Fruit fly (Drosophila melanogaster) whole organism, wandering third instar larva: ENCODE measurements around the gene CG7069.

Experiments
- Abd-B ChIP-seq: fragments of >200 bp; optimal IDR thresholded peaks from 2 replicates; lab custom pipeline; 2017; ENCODE audit warnings: missing biosample characterization, missing genetic modification characterization
- CG32264 ChIP-seq: fragments of 200-800 bp; sonication (Bioruptor generic); optimal IDR thresholded peaks from 2 replicates; lab custom pipeline; 2016; ENCODE audit warnings: missing biosample characterization, missing genetic modification characterization
- CG9705 ChIP-seq: fragments of 200-800 bp; sonication (Bioruptor generic); optimal IDR thresholded peaks from 2 replicates; lab custom pipeline; 2018; ENCODE audit warnings: missing biosample characterization, mild to moderate bottlenecking, missing genetic modification characterization
- CrebA ChIP-seq: fragments of 200-800 bp; sonication (Bioruptor generic); optimal IDR thresholded peaks from 2 replicates; lab custom pipeline; 2016; ENCODE audit warnings: missing biosample characterization, mild to moderate bottlenecking, missing genetic modification characterization, borderline replicate concordance
- Dfd ChIP-seq: fragments of >200 bp; optimal IDR thresholded peaks from 2 replicates; lab custom pipeline; 2017; ENCODE audit warnings: missing biosample characterization, missing genetic modification characterization
- Dif ChIP-seq: fragments of 200-275, 200-300 bp; sonication (Bioruptor generic); optimal IDR thresholded peaks from 2 replicates; lab custom pipeline; 2018; ENCODE audit warnings: missing biosample characterization, missing genetic modification characterization; ENCODE audit not compliant: partially characterized antibody
- GATAd ChIP-seq: sonication (Bioruptor generic); optimal IDR thresholded peaks from 2 replicates; lab custom pipeline; 2016; ENCODE audit warnings: missing biosample characterization, missing genetic modification characterization
- HLH106 ChIP-seq: fragments of 200-800 bp; optimal IDR thresholded peaks from 3 replicates; lab custom pipeline; 2019; ENCODE audit warnings: missing biosample characterization, mild to moderate bottlenecking, missing genetic modification characterization, moderate library complexity
- Hnf4 ChIP-seq: fragments of 200-800 bp; sonication (Bioruptor generic); optimal IDR thresholded peaks from 2 replicates; lab custom pipeline; 2016; ENCODE audit warnings: missing biosample characterization, mild to moderate bottlenecking, missing genetic modification characterization
- Hr78 ChIP-seq: fragments of >200 bp; optimal IDR thresholded peaks from 2 replicates; lab custom pipeline; 2017; ENCODE audit warnings: missing biosample characterization, missing genetic modification characterization
- OdsH ChIP-seq: fragments of 200-800 bp; sonication (Bioruptor generic); optimal IDR thresholded peaks from 2 replicates; lab custom pipeline; 2016; ENCODE audit warnings: missing biosample characterization, mild to moderate bottlenecking, missing genetic modification characterization
- Rel ChIP-seq, 2 experiments: fragments of 200-800 bp; sonication (Bioruptor generic) in 1 of 2; optimal IDR thresholded peaks; 2 replicates in 1 of 2; 3 replicates in 1 of 2; lab custom pipeline; 2016 to 2019; ENCODE audit warnings: mild to moderate bottlenecking in 2 of 2, missing biosample characterization in 2 of 2, missing genetic modification characterization in 2 of 2, moderate library complexity in 1 of 2
- Sp1 ChIP-seq: fragments of 200-800 bp; sonication (Bioruptor generic); optimal IDR thresholded peaks from 3 replicates; lab custom pipeline; 2019; ENCODE audit warnings: missing biosample characterization, mild to moderate bottlenecking, missing genetic modification characterization, moderate library complexity
- Vsx2 ChIP-seq: fragments of 200-300, 225-300 bp; sonication (Bioruptor generic); optimal IDR thresholded peaks from 2 replicates; lab custom pipeline; 2018; ENCODE audit warnings: missing biosample characterization, missing genetic modification characterization; ENCODE audit not compliant: partially characterized antibody
- brk ChIP-seq: fragments of 200-800 bp; sonication (Bioruptor generic); optimal IDR thresholded peaks from 2 replicates; lab custom pipeline; 2016; ENCODE audit warnings: missing biosample characterization, mild to moderate bottlenecking, missing genetic modification characterization
- dl ChIP-seq, 2 experiments: fragments of 175-275, 200-275 bp in 1 of 2; fragments of 200-275 bp in 1 of 2; sonication (Bioruptor generic); optimal IDR thresholded peaks; lab custom pipeline; 2018; ENCODE audit warnings: mild to moderate bottlenecking in 2 of 2, missing biosample characterization in 2 of 2, missing genetic modification characterization in 2 of 2, moderate library complexity in 2 of 2; ENCODE audit not compliant: partially characterized antibody in 2 of 2, insufficient read depth in 1 of 2
- dmrt93B ChIP-seq: fragments of 200-800 bp; sonication (Bioruptor generic); optimal IDR thresholded peaks from 2 replicates; lab custom pipeline; 2018; ENCODE audit warnings: missing biosample characterization, mild to moderate bottlenecking, missing genetic modification characterization
- ey ChIP-seq: fragments of 200-800 bp; sonication (Bioruptor generic); optimal IDR thresholded peaks from 2 replicates; lab custom pipeline; 2016; ENCODE audit warnings: missing biosample characterization, missing genetic modification characterization
- foxo ChIP-seq, 2 experiments: fragments of 200-800 bp; sonication (Bioruptor generic); optimal IDR thresholded peaks; 2 replicates in 1 of 2; 3 replicates in 1 of 2; lab custom pipeline; 2016 to 2017; ENCODE audit warnings: missing biosample characterization in 2 of 2, missing genetic modification characterization in 2 of 2
- fru ChIP-seq: fragments of 200-800 bp; sonication (Bioruptor generic); optimal IDR thresholded peaks from 3 replicates; lab custom pipeline; 2016; ENCODE audit warnings: missing biosample characterization, mild to moderate bottlenecking, missing genetic modification characterization
- h ChIP-seq: fragments of 200-800 bp; sonication (Bioruptor generic); optimal IDR thresholded peaks from 3 replicates; lab custom pipeline; 2016; ENCODE audit warnings: missing biosample characterization, mild to moderate bottlenecking, missing genetic modification characterization
- pan ChIP-seq: fragments of >200 bp; optimal IDR thresholded peaks from 2 replicates; lab custom pipeline; 2017
- psq ChIP-seq: fragments of 200-800 bp; sonication (Bioruptor generic); optimal IDR thresholded peaks from 3 replicates; lab custom pipeline; 2017; ENCODE audit warnings: missing biosample characterization, mild to moderate bottlenecking, missing genetic modification characterization, moderate library complexity
- rgr ChIP-seq: fragments of 200-800 bp; sonication (Bioruptor generic); optimal IDR thresholded peaks from 3 replicates; lab custom pipeline; 2016; ENCODE audit warnings: missing biosample characterization, mild to moderate bottlenecking, missing genetic modification characterization
- sage ChIP-seq: fragments of 200-800 bp; sonication (Bioruptor generic); optimal IDR thresholded peaks from 2 replicates; lab custom pipeline; 2016; ENCODE audit warnings: missing biosample characterization, mild to moderate bottlenecking, missing genetic modification characterization
- sv ChIP-seq: fragments of 200-800 bp; sonication (Bioruptor generic); optimal IDR thresholded peaks from 3 replicates; lab custom pipeline; 2016; ENCODE audit warnings: missing biosample characterization, missing genetic modification characterization
- woc ChIP-seq: sonication (Bioruptor generic); optimal IDR thresholded peaks from 2 replicates; lab custom pipeline; 2016; ENCODE audit warnings: missing biosample characterization, mild to moderate bottlenecking, missing genetic modification characterization

The CG7069 gene

dm6 chr3R:22372535-22372934 lies at the start of gene CG7069:
Gene CG7069 (plus strand): TSS chr3R:22372835.
- TF ChIP-seq sage (GFP tag; lab: Kevin White, UChicago) (no peak), psq (GFP tag; lab: Kevin White, UChicago) (no peak)

DNA sequence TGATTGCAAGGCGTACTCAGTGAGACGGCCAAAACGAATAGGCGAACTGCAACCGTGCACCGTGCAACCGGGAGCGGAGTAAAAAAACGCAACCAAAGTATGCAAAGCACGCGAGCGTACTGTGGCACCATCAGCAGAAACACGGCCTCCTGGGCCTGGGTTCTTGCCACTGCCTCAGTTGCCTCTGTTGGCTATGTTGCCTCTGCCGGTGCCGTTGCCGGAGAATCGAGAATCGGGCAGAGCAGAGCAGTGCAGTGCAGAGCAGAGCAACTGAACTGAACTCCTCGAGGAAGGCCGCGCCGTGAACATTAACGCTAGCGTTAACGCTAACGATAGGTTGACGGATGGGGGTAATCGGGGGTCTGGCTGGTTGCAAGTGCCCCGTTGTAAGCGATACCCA lies 48.6 kb upstream of the CG7069 start, which contains the start of gene CG34377:
Gene CG34377 (minus strand): TSS at position 101 of the 400 bp plus-strand sequence.
- TF ChIP-seq CG9705, result no peak
- TF ChIP-seq OdsH, result no peak
- no peak for TF ChIP-seq ey (GFP tag; lab: Kevin White, UChicago)
- TF ChIP-seq dl (GFP tag; optimal IDR thresholded peaks at IDR 0.05; lab: Kevin White, UChicago; ENCODE audit: insufficient read depth in 1 of 2, partially characterized antibody in 2 of 2), result no peak
- TF ChIP-seq, all 38 proteins: peak for 0

- TF ChIP-seq rgr (GFP tag; lab: Kevin White, UChicago) (peak; percentile 19), woc (GFP tag; lab: Kevin White, UChicago) (no peak), dmrt93B (GFP tag; lab: Kevin White, UChicago) (peak; percentile 15), foxo (GFP tag; optimal IDR thresholded peaks at IDR 0.05; lab: Kevin White, UChicago) (peak in 1 of 2 experiments; percentile 35), HLH106 (tag; lab: Kevin White, UChicago) (peak; percentile 44), CrebA (no peak), Abd-B (GFP tag; lab: Kevin White, UChicago) (no peak), Hr78 (GFP tag; lab: Kevin White, UChicago) (no peak), h (GFP tag; lab: Kevin White, UChicago) (peak; percentile 20), Dif (GFP tag; lab: Kevin White, UChicago) (no peak), Sp1 (GFP tag; lab: Kevin White, UChicago) (peak; percentile 22), CG32264 (GFP tag; lab: Kevin White, UChicago) (no peak), sage (GFP tag; lab: Kevin White, UChicago) (no peak), Vsx2 (GFP tag; lab: Kevin White, UChicago) (no peak), psq (GFP tag; lab: Kevin White, UChicago) (peak; percentile 42), Dfd (GFP tag; lab: Kevin White, UChicago) (no peak), brk (GFP tag; lab: Kevin White, UChicago) (no peak), fru (GFP tag; lab: Kevin White, UChicago) (peak; percentile 12)
Observed at dm6 chr3R:22324736-22325135, 47.9 kb upstream of the CG7069 start.

DNA sequence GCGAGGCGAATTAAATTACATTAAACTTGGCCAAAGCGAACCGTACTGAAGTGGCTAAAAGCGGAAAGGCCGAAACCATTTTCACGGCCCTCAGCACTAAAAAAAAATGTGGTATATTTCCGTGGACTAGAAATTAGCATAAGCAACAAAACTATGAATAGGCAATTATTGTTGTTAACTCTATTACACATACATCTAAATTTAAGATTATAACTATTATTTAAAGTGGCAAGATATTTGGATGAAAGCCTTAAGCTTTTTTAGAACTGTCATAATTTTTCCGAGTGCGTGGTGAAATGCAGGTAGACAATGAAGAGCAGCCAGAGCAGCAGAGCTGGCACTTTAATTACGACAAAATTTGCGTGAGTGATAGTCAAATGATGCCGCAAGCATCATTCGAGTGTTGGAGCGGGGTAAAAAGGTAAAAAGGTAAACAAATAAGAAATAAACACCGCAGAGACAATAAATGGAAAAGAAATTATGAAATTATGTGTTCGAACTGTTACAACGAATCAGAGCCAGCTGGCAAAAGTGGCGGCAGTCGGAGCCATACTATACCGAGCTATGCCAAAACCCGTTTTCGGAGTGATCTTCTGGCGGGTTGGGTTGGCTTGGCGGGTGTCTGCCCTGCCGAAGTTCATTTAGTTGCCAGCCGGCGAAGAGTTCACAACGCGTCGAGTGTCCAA lies 43.8 kb upstream of the CG7069 start, which contains the start of gene CG7080:
Gene CG7080 (plus strand): TSS at position 636 of the 686 bp plus-strand sequence.
- TF ChIP-seq foxo (GFP tag; optimal IDR thresholded peaks at IDR 0.05; lab: Kevin White, UChicago) (no peak), rgr (GFP tag; lab: Kevin White, UChicago) (no peak), h (GFP tag; lab: Kevin White, UChicago) (peak; percentile 1)

DNA sequence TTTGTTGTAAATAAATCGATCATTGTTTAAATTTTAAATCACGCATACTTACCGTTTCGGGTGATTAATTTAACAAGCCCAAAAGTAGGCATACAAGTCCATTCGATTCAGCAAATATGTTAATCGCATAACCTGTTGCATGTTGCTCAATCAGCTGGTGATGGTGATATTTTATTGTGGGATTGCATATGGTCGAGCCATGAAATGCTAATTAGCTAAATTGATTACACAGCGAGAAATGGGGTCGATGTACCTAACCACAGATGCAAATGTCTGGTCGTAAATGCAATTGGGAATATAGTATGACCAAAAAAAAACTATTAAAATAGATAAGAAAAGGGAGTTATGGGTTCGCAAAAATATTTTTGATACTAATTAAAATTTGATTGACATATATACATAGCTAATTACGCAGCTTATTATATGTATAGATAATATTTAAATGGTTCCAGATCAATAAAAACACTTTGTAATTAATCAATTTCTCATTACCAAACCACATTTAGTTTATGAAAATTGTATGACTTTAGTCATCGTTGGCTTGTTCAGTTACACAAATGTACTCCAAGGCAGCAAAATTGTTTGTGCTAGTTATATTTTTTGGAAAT lies 42.0 kb upstream of the CG7069 start, which contains the start of gene CG33721:
Gene CG33721 (plus strand): TSS at position 558 of the 608 bp plus-strand sequence.
- TF ChIP-seq sv (GFP tag; lab: Kevin White, UChicago) (no peak), pan (lab: Kevin White, UChicago) (no peak), Abd-B (GFP tag; lab: Kevin White, UChicago) (no peak), CG32264 (GFP tag; lab: Kevin White, UChicago) (no peak), Rel (GFP tag; optimal IDR thresholded peaks at IDR 0.05; lab: Kevin White, UChicago) (no peak), Rel (tag; optimal IDR thresholded peaks at IDR 0.05; lab: Kevin White, UChicago) (no peak), Sp1 (GFP tag; lab: Kevin White, UChicago) (no peak), HLH106 (tag; lab: Kevin White, UChicago) (no peak), GATAd (GFP tag; lab: Kevin White, UChicago) (no peak), CrebA (no peak), dl (GFP tag; optimal IDR thresholded peaks at IDR 0.05; lab: Kevin White, UChicago; ENCODE audit: insufficient read depth in 1 of 2, partially characterized antibody in 2 of 2) (no peak), Dfd (GFP tag; lab: Kevin White, UChicago) (no peak), Hnf4 (GFP tag; lab: Kevin White, UChicago) (no peak)
- TF ChIP-seq, all 38 proteins: peak for 0
